Worm (Caenorhabditis elegans) whole organism, mixed stage, embryonic: ENCODE data around the gene Y54G9A.9.

ENCODE experiments used
- M03D4.4 ChIP-seq: sonication (generic microtip); optimal IDR thresholded peaks from 2 replicates; lab custom pipeline; 2017; ENCODE audit warnings: mild to moderate bottlenecking, missing genetic modification characterization, missing compliant biosample characterization
- bed-3 ChIP-seq: fragments of 200-800 bp; sonication (Bioruptor generic); optimal IDR thresholded peaks from 3 replicates; lab custom pipeline; 2018; ENCODE audit warnings: mild to moderate bottlenecking, missing genetic modification characterization, moderate library complexity, missing compliant biosample characterization
- blmp-1 ChIP-seq: fragments of 150-350 bp; optimal IDR thresholded peaks from 2 replicates; lab custom pipeline; 2014; ENCODE audit warnings: missing biosample characterization, missing genetic modification characterization
- ceh-39 ChIP-seq: fragments of 150-350 bp; optimal IDR thresholded peaks from 2 replicates; lab custom pipeline; 2014; ENCODE audit warnings: missing biosample characterization, missing genetic modification characterization
- ceh-43 ChIP-seq: fragments of 200-800 bp; sonication (Bioruptor generic); optimal IDR thresholded peaks from 2 replicates; lab custom pipeline; 2018; ENCODE audit warnings: mild to moderate bottlenecking, missing genetic modification characterization, moderate library complexity, missing compliant biosample characterization
- ceh-83 ChIP-seq: fragments of 200-800 bp; sonication (Bioruptor generic); optimal IDR thresholded peaks from 2 replicates; lab custom pipeline; 2018; ENCODE audit warnings: mild to moderate bottlenecking, missing genetic modification characterization, missing compliant biosample characterization
- ces-1 ChIP-seq: fragments of 150-350 bp; optimal IDR thresholded peaks from 2 replicates; lab custom pipeline; 2014; ENCODE audit warnings: missing biosample characterization, missing genetic modification reagents, missing genetic modification characterization
- cnd-1 ChIP-seq: fragments of 200-800 bp; sonication (Bioruptor generic); optimal IDR thresholded peaks from 2 replicates; lab custom pipeline; 2018; ENCODE audit warnings: mild to moderate bottlenecking, missing genetic modification characterization, missing compliant biosample characterization
- drap-1 ChIP-seq: fragments of 200-800 bp; sonication (Bioruptor generic); optimal IDR thresholded peaks from 3 replicates; lab custom pipeline; 2018; ENCODE audit warnings: mild to moderate bottlenecking, missing genetic modification characterization, missing compliant biosample characterization
- elt-1 ChIP-seq: sonication (generic microtip); optimal IDR thresholded peaks from 2 replicates; lab custom pipeline; 2017; ENCODE audit warnings: missing genetic modification characterization, mild to moderate bottlenecking, missing compliant biosample characterization, antibody characterized with exemption, moderate library complexity, borderline replicate concordance; ENCODE audit not compliant: insufficient read depth
- elt-3 ChIP-seq: fragments of 150-350 bp; optimal IDR thresholded peaks from 2 replicates; lab custom pipeline; 2014; ENCODE audit warnings: missing biosample characterization, missing genetic modification characterization
- flh-1 ChIP-seq: fragments of 200-800 bp; sonication (Bioruptor generic); optimal IDR thresholded peaks from 2 replicates; lab custom pipeline; 2018; ENCODE audit warnings: mild to moderate bottlenecking, missing genetic modification characterization, moderate library complexity, missing compliant biosample characterization
- ham-2 ChIP-seq: fragments of 200-800 bp; sonication (Bioruptor generic); optimal IDR thresholded peaks from 2 replicates; lab custom pipeline; 2018; ENCODE audit warnings: mild to moderate bottlenecking, missing genetic modification characterization, missing compliant biosample characterization
- hlh-1 ChIP-seq: fragments of 150-350 bp; optimal IDR thresholded peaks from 2 replicates; lab custom pipeline; 2014; ENCODE audit warnings: missing biosample characterization, missing genetic modification reagents, missing genetic modification characterization
- lin-13 ChIP-seq: fragments of 150-350 bp; optimal IDR thresholded peaks from 2 replicates; lab custom pipeline; 2014; ENCODE audit warnings: missing biosample characterization, missing genetic modification characterization
- lin-32 ChIP-seq: fragments of 200-800 bp; sonication (Bioruptor generic); optimal IDR thresholded peaks from 2 replicates; lab custom pipeline; 2018; ENCODE audit warnings: mild to moderate bottlenecking, missing genetic modification characterization, missing compliant biosample characterization
- lsy-2 ChIP-seq: fragments of 150-350 bp; optimal IDR thresholded peaks from 2 replicates; lab custom pipeline; 2014; ENCODE audit warnings: missing biosample characterization, missing genetic modification characterization
- mab-5 ChIP-seq: fragments of 150-350 bp; optimal IDR thresholded peaks from 2 replicates; lab custom pipeline; 2014; ENCODE audit warnings: missing biosample characterization, missing genetic modification characterization
- mep-1 ChIP-seq: fragments of 150-350 bp; optimal IDR thresholded peaks from 2 replicates; lab custom pipeline; 2017; ENCODE audit warnings: missing biosample characterization, missing genetic modification reagents, missing genetic modification characterization, inconsistent platforms
- nhr-12 ChIP-seq: fragments of 150-350 bp; optimal IDR thresholded peaks from 2 replicates; lab custom pipeline; 2014; ENCODE audit warnings: missing biosample characterization, missing genetic modification characterization
- nhr-2 ChIP-seq: fragments of 150-350 bp; optimal IDR thresholded peaks from 2 replicates; lab custom pipeline; 2014; ENCODE audit warnings: missing biosample characterization, missing genetic modification characterization
- nhr-237 ChIP-seq: fragments of 150-350 bp; optimal IDR thresholded peaks from 2 replicates; lab custom pipeline; 2014; ENCODE audit warnings: missing biosample characterization, missing genetic modification characterization
- nhr-28 ChIP-seq: fragments of 150-350 bp; optimal IDR thresholded peaks from 2 replicates; lab custom pipeline; 2014; ENCODE audit warnings: missing biosample characterization, missing genetic modification characterization
- pha-4 ChIP-seq: fragments of 150-350 bp; optimal IDR thresholded peaks from 2 replicates; lab custom pipeline; 2018; ENCODE audit warnings: missing biosample characterization, missing genetic modification reagents, missing genetic modification characterization
- sem-2 ChIP-seq: fragments of 200-800 bp; sonication (Bioruptor generic); optimal IDR thresholded peaks from 2 replicates; lab custom pipeline; 2018; ENCODE audit warnings: mild to moderate bottlenecking, missing genetic modification characterization, missing compliant biosample characterization
- snpc-4 ChIP-seq: fragments of 150-350 bp; optimal IDR thresholded peaks from 2 replicates; lab custom pipeline; 2014; ENCODE audit warnings: missing biosample characterization, missing genetic modification characterization
- sptf-1 ChIP-seq: sonication (generic microtip); optimal IDR thresholded peaks from 2 replicates; lab custom pipeline; 2017; ENCODE audit warnings: mild to moderate bottlenecking, missing genetic modification characterization, moderate library complexity, missing compliant biosample characterization
- tbx-8 ChIP-seq: fragments of 200-800 bp; sonication (Bioruptor generic); optimal IDR thresholded peaks from 2 replicates; lab custom pipeline; 2018; ENCODE audit warnings: mild to moderate bottlenecking, missing genetic modification characterization, moderate library complexity, missing compliant biosample characterization
- unc-120 ChIP-seq: sonication (generic microtip); optimal IDR thresholded peaks from 2 replicates; lab custom pipeline; 2017; ENCODE audit warnings: missing genetic modification characterization, missing compliant biosample characterization; ENCODE audit not compliant: poor library complexity, severe bottlenecking
- unc-62 ChIP-seq: fragments of 150-350 bp; optimal IDR thresholded peaks from 2 replicates; lab custom pipeline; 2014; ENCODE audit warnings: missing biosample characterization, missing genetic modification reagents, missing genetic modification characterization
- zip-8 ChIP-seq: fragments of 150-350 bp; optimal IDR thresholded peaks from 2 replicates; lab custom pipeline; 2014; ENCODE audit warnings: missing biosample characterization, missing genetic modification characterization
- ztf-11 ChIP-seq: fragments of 150-350 bp; optimal IDR thresholded peaks from 2 replicates; lab custom pipeline; 2014; ENCODE audit warnings: missing biosample characterization, missing genetic modification characterization

Gene Y54G9A.9

DNA sequence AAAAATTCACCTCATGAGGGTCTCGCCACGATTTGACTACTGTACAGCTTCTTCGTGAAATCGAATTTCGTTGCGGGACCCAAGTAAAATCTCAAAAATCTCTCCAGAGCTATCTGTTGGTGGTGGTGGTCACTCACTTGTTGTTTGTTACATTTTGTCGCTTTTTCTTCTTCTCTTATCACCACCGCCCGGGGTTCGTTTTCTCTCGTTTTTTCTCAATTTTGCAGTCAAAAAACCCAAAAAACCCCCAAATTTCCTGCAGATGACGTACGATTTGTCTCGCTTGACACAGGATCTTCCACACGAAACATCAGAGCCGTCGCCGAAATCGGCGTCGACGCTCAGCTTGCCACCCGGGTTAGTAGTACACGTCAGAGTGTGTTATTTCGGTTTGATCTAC lies 6.6 kb downstream of the Y54G9A.9 start, which contains the start of gene R06B9.5:
Gene R06B9.5 (plus strand): TSS at position 232 of the 400 bp plus-strand sequence.
- TF ChIP-seq zip-8 (tag; lab: Kevin White, UChicago) (no peak), mab-5 (no peak), lin-32 (GFP tag; lab: Kevin White, UChicago) (no peak), ces-1 (GFP tag; lab: Kevin White, UChicago) (no peak), cnd-1 (tag; lab: Kevin White, UChicago) (no peak), ceh-83 (GFP tag; lab: Kevin White, UChicago) (no peak), ham-2 (GFP tag; lab: Kevin White, UChicago) (no peak), lin-13 (tag; lab: Kevin White, UChicago) (no peak), hlh-1 (tag; lab: Kevin White, UChicago) (no peak), bed-3 (no peak), drap-1 (GFP tag; lab: Kevin White, UChicago) (no peak), snpc-4 (tag; lab: Kevin White, UChicago) (no peak), nhr-12 (tag; lab: Kevin White, UChicago) (no peak), mep-1 (tag; lab: Kevin White, UChicago) (no peak), ceh-39 (tag; lab: Kevin White, UChicago) (no peak), unc-120 (tag; lab: Kevin White, UChicago) (no peak), nhr-28 (tag; lab: Kevin White, UChicago) (no peak), sptf-1 (tag; lab: Kevin White, UChicago) (no peak)

DNA sequence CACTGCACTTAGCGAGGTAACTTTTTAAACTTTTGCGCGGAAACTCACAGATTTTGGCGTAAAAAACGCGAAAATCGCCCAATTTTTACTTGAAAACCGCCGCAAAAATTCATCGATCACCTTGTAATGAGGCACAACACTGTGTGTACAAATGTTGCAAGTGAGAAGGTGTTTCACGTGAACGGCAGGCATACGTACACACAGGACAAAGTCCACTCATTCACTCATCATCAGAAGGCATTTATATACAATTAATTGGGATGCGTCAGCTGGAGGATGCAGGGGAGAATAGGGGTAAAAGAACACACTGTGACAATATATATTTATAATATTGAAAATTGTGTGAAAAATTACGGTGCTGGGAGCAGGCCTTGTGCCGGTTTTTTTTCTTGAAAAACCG lies 7.4 kb downstream of the Y54G9A.9 start:
- peak; percentile 43 for TF ChIP-seq unc-62 (GFP tag; lab: Kevin White, UChicago)
- peak; percentile 8 for TF ChIP-seq cnd-1 (tag; lab: Kevin White, UChicago)
- no peak for TF ChIP-seq nhr-28 (tag; lab: Kevin White, UChicago)
- TF ChIP-seq nhr-2: peak; percentile 65
- TF ChIP-seq snpc-4 (tag; lab: Kevin White, UChicago): no peak

ce11 chrII:13737751-13738525 lies 8.4 kb downstream of the Y54G9A.9 start:
- TF ChIP-seq nhr-2 (peak; percentile 57), zip-8 (tag; lab: Kevin White, UChicago) (no peak), lin-13 (tag; lab: Kevin White, UChicago) (peak; percentile 14), pha-4 (tag; lab: Kevin White, UChicago) (no peak), elt-3 (peak; percentile 1), elt-1 (tag; lab: Kevin White, UChicago) (peak; percentile 8), nhr-237 (tag; lab: Kevin White, UChicago) (no peak)

DNA sequence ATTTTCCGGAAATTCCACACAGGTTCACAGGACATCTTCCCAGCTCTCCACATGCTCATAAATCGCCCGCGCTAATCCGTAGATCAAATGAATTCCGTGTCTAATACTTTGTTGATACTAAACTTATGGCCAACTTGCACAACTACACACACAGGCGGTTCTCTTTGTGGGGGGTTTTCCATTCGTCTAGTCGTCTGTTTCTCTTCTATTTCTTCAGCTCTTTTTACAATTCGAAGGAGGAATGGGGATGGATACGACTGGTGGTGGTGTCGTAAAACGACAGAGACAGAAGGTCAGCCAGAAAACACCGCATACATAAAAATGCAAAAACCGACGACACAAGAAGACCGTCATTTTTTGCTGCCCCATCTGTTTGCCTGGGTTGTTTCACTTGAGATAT lies 9.9 kb downstream of the Y54G9A.9 start:
- peak; percentile 57 for TF ChIP-seq cnd-1 (tag; lab: Kevin White, UChicago)
- peak; percentile 47 for TF ChIP-seq hlh-1 (tag; lab: Kevin White, UChicago)
- TF ChIP-seq elt-3: no peak
- TF ChIP-seq pha-4 (tag; lab: Kevin White, UChicago): peak; percentile 16

DNA sequence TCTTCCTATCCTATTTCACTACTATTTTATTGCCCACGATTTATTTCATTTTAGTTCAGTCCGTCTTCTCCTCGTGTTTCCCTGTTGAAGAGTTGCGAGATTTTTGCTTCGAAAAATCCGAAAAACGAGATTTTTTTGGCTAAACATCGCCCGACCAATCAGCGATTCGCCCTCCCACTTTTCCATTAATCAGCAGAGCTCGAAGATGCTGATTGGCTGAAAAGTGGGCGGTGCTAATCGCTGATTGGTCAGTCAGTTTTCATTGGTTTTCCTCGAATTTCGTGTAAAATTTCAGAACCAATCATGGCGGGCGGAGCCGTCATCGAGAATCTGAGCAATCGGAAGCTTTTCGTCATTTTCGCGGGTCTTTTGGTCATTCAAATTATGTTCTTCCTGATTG lies 11.9 kb downstream of the Y54G9A.9 start, which contains the start of gene mig-14:
Gene mig-14 (plus strand): TSS at position 290 of the 400 bp plus-strand sequence.
- no peak for TF ChIP-seq unc-120 (tag; lab: Kevin White, UChicago)
- no peak for TF ChIP-seq nhr-237 (tag; lab: Kevin White, UChicago)
- no peak for TF ChIP-seq nhr-28 (tag; lab: Kevin White, UChicago)
- TF ChIP-seq nhr-2: no peak
- no peak for TF ChIP-seq ham-2 (GFP tag; lab: Kevin White, UChicago)
- TF ChIP-seq snpc-4 (tag; lab: Kevin White, UChicago): no peak
- no peak for TF ChIP-seq tbx-8 (GFP tag; lab: Kevin White, UChicago)
- no peak for TF ChIP-seq lsy-2 (tag; lab: Kevin White, UChicago)
- no peak for TF ChIP-seq zip-8 (tag; lab: Kevin White, UChicago)
- TF ChIP-seq nhr-12 (tag; lab: Kevin White, UChicago): no peak
- TF ChIP-seq flh-1: no peak

DNA sequence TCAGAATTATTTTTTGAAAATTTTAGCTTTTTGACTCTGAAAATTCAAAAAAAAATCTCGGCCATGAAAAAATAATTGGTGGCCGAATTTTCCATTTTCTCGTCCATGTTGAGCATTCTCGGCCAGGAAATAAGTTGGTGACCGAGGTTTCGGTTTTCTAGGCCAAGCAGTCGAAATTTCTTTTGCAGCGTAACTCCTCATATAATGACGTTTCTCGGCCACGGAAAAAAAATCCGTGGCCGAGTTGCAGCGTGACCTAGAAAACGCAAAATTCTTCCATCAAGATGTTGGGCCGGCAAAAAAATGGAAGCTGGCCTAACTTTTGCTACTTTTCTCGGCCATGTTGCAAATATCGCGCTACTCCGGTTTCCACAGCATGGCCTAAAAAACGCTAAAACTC lies 20.6 kb downstream of the Y54G9A.9 start:
- TF ChIP-seq lsy-2 (tag; lab: Kevin White, UChicago) (no peak), drap-1 (GFP tag; lab: Kevin White, UChicago) (no peak), cnd-1 (tag; lab: Kevin White, UChicago) (no peak), unc-62 (GFP tag; lab: Kevin White, UChicago) (no peak), mab-5 (no peak), zip-8 (tag; lab: Kevin White, UChicago) (no peak), ces-1 (GFP tag; lab: Kevin White, UChicago) (no peak), mep-1 (tag; lab: Kevin White, UChicago) (no peak), ham-2 (GFP tag; lab: Kevin White, UChicago) (no peak), snpc-4 (tag; lab: Kevin White, UChicago) (no peak), nhr-12 (tag; lab: Kevin White, UChicago) (no peak), bed-3 (no peak), sptf-1 (tag; lab: Kevin White, UChicago) (no peak), blmp-1 (tag; lab: Kevin White, UChicago) (no peak), ceh-43 (GFP tag; lab: Kevin White, UChicago) (no peak), lin-13 (tag; lab: Kevin White, UChicago) (no peak), sem-2 (no peak), M03D4.4 (tag; lab: Kevin White, UChicago) (no peak), tbx-8 (GFP tag; lab: Kevin White, UChicago) (no peak), ztf-11 (tag; lab: Kevin White, UChicago) (no peak)
